Fruit fly (Drosophila melanogaster) whole organism, pupa: ENCODE results near the gene Orct.
A peak's percentile ranks its signal among the peaks of the same experiment; 100 is the strongest.

Experiments
- CG10348 ChIP-seq: fragments of 200-800 bp; sonication (Bioruptor generic); IDR thresholded peaks from 2 replicates; pipeline ENCODE4 v1.3.6; 2022; ENCODE audit warnings: missing biosample characterization, missing genetic modification characterization
- CG12605 ChIP-seq: fragments of 200-800 bp; sonication (Bioruptor generic); IDR thresholded peaks from 2 replicates; pipeline ENCODE4 v1.3.6; 2022; ENCODE audit warnings: missing biosample characterization, missing genetic modification characterization
- CG13204 ChIP-seq: fragments of 200-800 bp; sonication (Bioruptor generic); optimal IDR thresholded peaks from 2 replicates; lab custom pipeline; 2018; ENCODE audit warnings: missing biosample characterization, mild to moderate bottlenecking, missing genetic modification characterization, moderate library complexity
- CG14655 ChIP-seq: fragments of 200-800 bp; sonication (Bioruptor generic); optimal IDR thresholded peaks from 3 replicates; lab custom pipeline; 2017; ENCODE audit warnings: mild to moderate bottlenecking, missing biosample characterization, missing genetic modification reagents, missing genetic modification characterization
- CG15710 ChIP-seq: fragments of 200-800 bp; sonication (Bioruptor generic); optimal IDR thresholded peaks from 2 replicates; lab custom pipeline; 2018; ENCODE audit warnings: missing biosample characterization, mild to moderate bottlenecking, missing genetic modification characterization, moderate library complexity
- CG17806 ChIP-seq: fragments of 200-800 bp; sonication (Bioruptor generic); optimal IDR thresholded peaks from 2 replicates; lab custom pipeline; 2018; ENCODE audit warnings: missing biosample characterization, mild to moderate bottlenecking, missing genetic modification characterization, moderate library complexity
- CG32121 ChIP-seq: fragments of 200-800 bp; sonication (Bioruptor generic); IDR thresholded peaks from 2 replicates; pipeline ENCODE4 v1.3.6; 2022; ENCODE audit warnings: missing biosample characterization, missing genetic modification characterization
- CG34367 ChIP-seq: fragments of 200-800 bp; sonication (Bioruptor generic); optimal IDR thresholded peaks from 2 replicates; lab custom pipeline; 2018; ENCODE audit warnings: missing biosample characterization, mild to moderate bottlenecking, missing genetic modification characterization
- CG4496 ChIP-seq: fragments of 200-800 bp; sonication (Bioruptor generic); IDR thresholded peaks from 3 replicates; pipeline ENCODE4 v1.3.6; 2022; ENCODE audit warnings: missing biosample characterization, missing genetic modification characterization
- CG8159 ChIP-seq: fragments of 200-800 bp; sonication (Bioruptor generic); optimal IDR thresholded peaks from 3 replicates; lab custom pipeline; 2018; ENCODE audit warnings: missing biosample characterization, mild to moderate bottlenecking, missing genetic modification characterization, moderate library complexity
- CG8301 ChIP-seq: fragments of 200-800 bp; sonication (Bioruptor generic); optimal IDR thresholded peaks from 2 replicates; lab custom pipeline; 2018; ENCODE audit warnings: missing biosample characterization, mild to moderate bottlenecking, missing genetic modification characterization
- CG9948 ChIP-seq: fragments of 200-800 bp; sonication (Bioruptor generic); optimal IDR thresholded peaks from 2 replicates; lab custom pipeline; 2018; ENCODE audit warnings: missing biosample characterization, mild to moderate bottlenecking, missing genetic modification characterization, moderate library complexity
- D1 ChIP-seq: fragments of 200-800 bp; sonication (Bioruptor generic); optimal IDR thresholded peaks from 2 replicates; lab custom pipeline; 2018; ENCODE audit warnings: missing biosample characterization, mild to moderate bottlenecking, missing genetic modification characterization, moderate library complexity
- EcR ChIP-seq: fragments of 200-800 bp; sonication (Bioruptor generic); optimal IDR thresholded peaks from 3 replicates; lab custom pipeline; 2019; ENCODE audit warnings: missing biosample characterization, missing genetic modification characterization, mild to moderate bottlenecking, moderate library complexity, missing genetic modification reagents
- Ets98B ChIP-seq: fragments of 200-800 bp; sonication (Bioruptor generic); IDR thresholded peaks from 2 replicates; pipeline ENCODE4 v1.3.6; 2022; ENCODE audit warnings: missing biosample characterization, missing genetic modification characterization
- Pif1A ChIP-seq: fragments of 200-800 bp; sonication (Bioruptor generic); optimal IDR thresholded peaks from 3 replicates; lab custom pipeline; 2016; ENCODE audit warnings: missing biosample characterization, missing genetic modification characterization
- Pif1B ChIP-seq: fragments of 200-800 bp; sonication (Bioruptor generic); optimal IDR thresholded peaks from 3 replicates; lab custom pipeline; 2016; ENCODE audit warnings: missing biosample characterization, missing genetic modification characterization
- Snoo ChIP-seq: fragments of 200-800 bp; sonication (Bioruptor generic); optimal IDR thresholded peaks from 3 replicates; lab custom pipeline; 2017; ENCODE audit warnings: missing biosample characterization, mild to moderate bottlenecking, missing genetic modification characterization, inconsistent platforms
- fd96Ca ChIP-seq: fragments of 200-800 bp; sonication (Bioruptor generic); IDR thresholded peaks from 3 replicates; pipeline ENCODE4 v1.3.6; 2022; ENCODE audit warnings: missing biosample characterization, missing genetic modification characterization
- gl ChIP-seq: fragments of 200-800 bp; sonication (Bioruptor generic); optimal IDR thresholded peaks from 2 replicates; lab custom pipeline; 2018; ENCODE audit warnings: missing biosample characterization, mild to moderate bottlenecking, missing genetic modification characterization
- rn ChIP-seq: fragments of 200-800 bp; sonication (Bioruptor generic); IDR thresholded peaks from 2 replicates; pipeline ENCODE4 v1.3.6; 2022; ENCODE audit warnings: missing biosample characterization, missing genetic modification characterization

The Orct gene

dm6 chr3R:24266786-24267579, 9.1 kb upstream of the Orct start:
- TF ChIP-seq EcR (GFP tag; lab: Kevin White, UChicago): peak; percentile 97
- peak; percentile 93 for TF ChIP-seq CG8159 (tag; lab: Kevin White, UChicago)
- TF ChIP-seq CG8301 (tag; lab: Kevin White, UChicago): peak; percentile 83
- TF ChIP-seq fd96Ca: peak; percentile 83
- peak; percentile 84 for TF ChIP-seq CG13204 (GFP tag; lab: Kevin White, UChicago)
- TF ChIP-seq Ets98B (GFP tag; lab: Robert Waterston, UW): no peak; the same call in none of the 2 replicates
- peak; percentile 85 for TF ChIP-seq CG17806
- TF ChIP-seq CG4496 (GFP tag; lab: Robert Waterston, UW): peak; percentile 71
- peak; percentile 93 for TF ChIP-seq CG15710
- peak; percentile 86 for TF ChIP-seq Pif1A (GFP tag; lab: Kevin White, UChicago)
- peak; percentile 91 for TF ChIP-seq CG14655 (GFP tag; lab: Kevin White, UChicago)
- peak; percentile 68 for TF ChIP-seq gl (tag; lab: Kevin White, UChicago)
- TF ChIP-seq rn: peak; percentile 40; the same call in 1 of the 2 replicates
- peak; percentile 88 for TF ChIP-seq Pif1B (GFP tag; lab: Kevin White, UChicago)
- TF ChIP-seq Snoo: peak; percentile 80
- TF ChIP-seq CG12605: peak; percentile 60
- peak; percentile 85 for TF ChIP-seq CG34367 (tag; lab: Kevin White, UChicago)
- peak; percentile 88 for TF ChIP-seq CG9948 (tag; lab: Kevin White, UChicago)
- TF ChIP-seq D1 (tag; lab: Kevin White, UChicago): peak; percentile 66
- peak; percentile 51 for TF ChIP-seq CG32121 (GFP tag; lab: Robert Waterston, UW)
- TF ChIP-seq CG10348: no peak

- TF ChIP-seq EcR (GFP tag; lab: Kevin White, UChicago) (peak; percentile 82), D1 (tag; lab: Kevin White, UChicago) (no peak)
- TF ChIP-seq, all 21 proteins: peak for 1
These were observed 8.4 kb upstream of the Orct start for dm6 chr3R:24267580-24268202.

dm6 chr3R:24268293-24268692, 7.8 kb upstream of the Orct start:
- TF ChIP-seq fd96Ca: no peak
- no peak for TF ChIP-seq CG14655 (GFP tag; lab: Kevin White, UChicago)
- no peak for TF ChIP-seq rn
- no peak for TF ChIP-seq CG4496 (GFP tag; lab: Robert Waterston, UW)
- TF ChIP-seq Pif1B (GFP tag; lab: Kevin White, UChicago): no peak
- TF ChIP-seq Pif1A (GFP tag; lab: Kevin White, UChicago): no peak
- TF ChIP-seq CG10348: no peak
- no peak for TF ChIP-seq D1 (tag; lab: Kevin White, UChicago)
- TF ChIP-seq CG15710: no peak
- TF ChIP-seq Snoo: no peak
- TF ChIP-seq Ets98B (GFP tag; lab: Robert Waterston, UW): no peak

DNA sequence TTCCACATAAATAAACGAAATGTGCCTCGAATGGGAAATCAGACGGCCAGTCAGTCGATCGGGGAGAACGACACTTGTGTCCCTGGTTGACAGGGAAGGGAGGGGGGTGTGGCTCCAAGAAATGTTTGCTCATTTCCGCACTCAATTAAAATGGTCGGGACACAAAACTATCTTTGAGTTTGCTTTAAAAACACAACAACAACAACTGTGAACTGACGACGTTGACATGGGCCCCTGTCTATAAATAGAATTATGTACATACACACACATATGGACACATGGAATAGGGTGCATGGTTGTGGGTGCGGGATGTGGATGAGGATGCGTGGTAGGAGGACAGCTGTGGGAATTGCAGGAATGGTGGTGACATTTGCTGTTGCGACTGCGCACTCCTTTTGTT, 6.0 kb upstream of the Orct start:
- TF ChIP-seq gl (tag; lab: Kevin White, UChicago) (no peak), CG32121 (GFP tag; lab: Robert Waterston, UW) (no peak), CG14655 (GFP tag; lab: Kevin White, UChicago) (no peak), CG15710 (no peak), CG10348 (no peak), CG13204 (GFP tag; lab: Kevin White, UChicago) (peak; percentile 27), CG8301 (tag; lab: Kevin White, UChicago) (no peak), fd96Ca (no peak), CG12605 (no peak), CG9948 (tag; lab: Kevin White, UChicago) (no peak), CG8159 (tag; lab: Kevin White, UChicago) (no peak), CG34367 (tag; lab: Kevin White, UChicago) (no peak), Snoo (no peak), rn (no peak), CG4496 (GFP tag; lab: Robert Waterston, UW) (no peak), EcR (GFP tag; lab: Kevin White, UChicago) (peak; percentile 80), CG17806 (no peak)

- TF ChIP-seq fd96Ca: no peak
- TF ChIP-seq CG4496 (GFP tag; lab: Robert Waterston, UW): no peak
- TF ChIP-seq CG15710: no peak
- no peak for TF ChIP-seq CG34367 (tag; lab: Kevin White, UChicago)
- no peak for TF ChIP-seq CG8159 (tag; lab: Kevin White, UChicago)
- TF ChIP-seq Pif1B (GFP tag; lab: Kevin White, UChicago): no peak
- no peak for TF ChIP-seq CG10348
- TF ChIP-seq CG9948 (tag; lab: Kevin White, UChicago): no peak
- TF ChIP-seq CG13204 (GFP tag; lab: Kevin White, UChicago): no peak
- TF ChIP-seq CG12605: no peak
- TF ChIP-seq CG14655 (GFP tag; lab: Kevin White, UChicago): no peak
- no peak for TF ChIP-seq CG8301 (tag; lab: Kevin White, UChicago)
- no peak for TF ChIP-seq EcR (GFP tag; lab: Kevin White, UChicago)
- TF ChIP-seq CG17806: no peak
- TF ChIP-seq gl (tag; lab: Kevin White, UChicago): no peak
- no peak for TF ChIP-seq Pif1A (GFP tag; lab: Kevin White, UChicago)
These were observed 5.5 kb upstream of the Orct start for dm6 chr3R:24270578-24270977.
